Worm (Caenorhabditis elegans): ENCODE results near the gene B0252.1.

Gene B0252.1

DNA sequence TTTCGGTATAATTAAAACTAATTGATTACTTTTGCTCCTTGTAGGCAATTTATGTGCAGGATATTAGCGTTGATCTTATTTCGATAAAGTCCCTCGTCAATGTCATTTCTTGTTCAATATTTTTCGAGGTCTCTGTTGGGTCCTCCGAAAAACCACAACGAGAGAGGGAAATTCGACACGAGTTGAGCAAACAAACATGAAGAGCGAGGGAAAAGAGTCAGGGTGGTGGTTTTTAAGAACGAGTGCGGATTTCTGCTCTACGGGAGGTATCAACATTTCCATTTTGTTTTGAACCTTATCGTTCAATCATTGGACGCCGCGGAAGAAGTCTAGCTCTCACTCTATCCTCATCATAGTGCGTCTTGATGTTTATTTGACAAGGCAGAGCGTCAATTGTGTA lies 15.2 kb downstream of the B0252.1 start:
- TF ChIP-seq pha-4 (tag; optimal IDR thresholded peaks at IDR 0.05), result no peak
- TF ChIP-seq egl-44 (GFP tag; IDR thresholded peaks at IDR 0.05), result no peak
- no peak for TF ChIP-seq akir-1 (GFP tag; optimal IDR thresholded peaks at IDR 0.05)
- no peak for TF ChIP-seq Y56A3A.18 (GFP tag; IDR thresholded peaks at IDR 0.05)
- no peak for TF ChIP-seq ztf-25 (GFP tag; IDR thresholded peaks at IDR 0.05)
- no peak for TF ChIP-seq F33H1.4 (GFP tag; IDR thresholded peaks at IDR 0.05)
- TF ChIP-seq aptf-2 (GFP tag; conservative IDR thresholded peaks at IDR 0.05), result no peak
- no peak for TF ChIP-seq ceh-27 (GFP tag; optimal IDR thresholded peaks at IDR 0.05)
- TF ChIP-seq mxl-1 (tag; optimal IDR thresholded peaks at IDR 0.05), result no peak
- no peak for TF ChIP-seq rpc-1 (optimal IDR thresholded peaks at IDR 0.05)
- TF ChIP-seq rpc-1 (tag; optimal IDR thresholded peaks at IDR 0.05), result no peak
- TF ChIP-seq T26A5.8 (tag; optimal IDR thresholded peaks at IDR 0.05), result no peak
- TF ChIP-seq athp-1 (tag; optimal IDR thresholded peaks at IDR 0.05), result no peak
- no peak for TF ChIP-seq F37B4.10 (GFP tag; IDR thresholded peaks at IDR 0.05)
- no peak for TF ChIP-seq somi-1 (GFP tag; optimal IDR thresholded peaks at IDR 0.05)
- TF ChIP-seq nhr-179 (tag; optimal IDR thresholded peaks at IDR 0.05), result no peak
- no peak for TF ChIP-seq cebp-1 (GFP tag; IDR thresholded peaks at IDR 0.05)
- TF ChIP-seq cebp-1 (tag; optimal IDR thresholded peaks at IDR 0.05), result no peak
- TF ChIP-seq F57A8.1 (GFP tag; optimal IDR thresholded peaks at IDR 0.05), result no peak
- TF ChIP-seq madf-6 (GFP tag; IDR thresholded peaks at IDR 0.05), result no peak
- no peak for TF ChIP-seq snpc-1.1 (tag; optimal IDR thresholded peaks at IDR 0.05; ENCODE audit: insufficient read depth)

ce11 chrII:6935975-6936374 lies 16.5 kb downstream of the B0252.1 start:
- TF ChIP-seq akir-1 (GFP tag; optimal IDR thresholded peaks at IDR 0.05) (no peak), lir-1 (GFP tag; conservative IDR thresholded peaks at IDR 0.05) (no peak), sptf-2 (GFP tag; optimal IDR thresholded peaks at IDR 0.05) (no peak), nhr-27 (tag; optimal IDR thresholded peaks at IDR 0.05) (no peak), zfh-2 (GFP tag; conservative IDR thresholded peaks at IDR 0.05) (no peak), nhr-80 (tag; optimal IDR thresholded peaks at IDR 0.05) (peak; percentile 2), F55B11.4 (tag; optimal IDR thresholded peaks at IDR 0.05; ENCODE audit: borderline replicate concordance, insufficient read depth) (no peak), ztf-25 (GFP tag; IDR thresholded peaks at IDR 0.05) (no peak), Y56A3A.18 (GFP tag; IDR thresholded peaks at IDR 0.05) (no peak)

ce11 chrII:6936528-6936927 lies 17.0 kb downstream of the B0252.1 start:
- peak; percentile 38 for TF ChIP-seq nhr-80 (tag; optimal IDR thresholded peaks at IDR 0.05)
- no peak for TF ChIP-seq tbp1 (GFP tag; optimal IDR thresholded peaks at IDR 0.05)

DNA sequence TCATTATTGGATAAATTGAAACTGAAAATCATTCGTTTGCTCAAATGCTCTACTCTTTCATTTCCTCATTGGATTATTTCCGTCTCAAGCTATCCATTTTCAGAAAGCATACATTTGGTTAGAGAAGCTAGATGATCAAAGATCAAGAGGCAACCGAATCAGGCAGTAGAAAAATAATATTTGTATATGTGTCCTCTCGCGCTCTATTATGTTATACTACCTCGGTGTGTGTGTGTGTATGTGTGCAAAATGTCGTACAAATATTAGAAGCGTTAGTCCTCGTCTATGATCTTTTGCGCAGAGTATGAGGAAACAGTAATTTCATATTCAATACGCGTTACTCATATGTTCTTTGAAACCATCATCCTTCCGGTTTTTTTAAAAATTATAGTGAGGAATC lies 17.6 kb downstream of the B0252.1 start:
- TF ChIP-seq pbrm-1 (GFP tag; IDR thresholded peaks at IDR 0.05) (no peak), lin-35 (GFP tag; optimal IDR thresholded peaks at IDR 0.05) (no peak), lin-54 (GFP tag; optimal IDR thresholded peaks at IDR 0.05) (no peak), somi-1 (GFP tag; optimal IDR thresholded peaks at IDR 0.05) (no peak), unc-130 (GFP tag; optimal IDR thresholded peaks at IDR 0.05) (no peak), egrh-3 (GFP tag; IDR thresholded peaks at IDR 0.05) (no peak), B0261.1 (tag; optimal IDR thresholded peaks at IDR 0.05) (no peak), F57C9.4 (tag; optimal IDR thresholded peaks at IDR 0.05) (no peak), sdz-38 (tag; optimal IDR thresholded peaks at IDR 0.05) (no peak)
